Worm (Caenorhabditis elegans) whole organism, young adult: ENCODE data around the gene gpdh-2.

Source experiments
- B0035.1 ChIP-seq: sonication (generic microtip); optimal IDR thresholded peaks from 2 replicates; lab custom pipeline; 2016; ENCODE audit warnings: missing genetic modification characterization, mild to moderate bottlenecking, missing compliant biosample characterization, missing genotype, missing genetic modification reagents
- B0336.3 ChIP-seq: fragments of 200-800 bp; sonication (Bioruptor generic); IDR thresholded peaks from 2 replicates; pipeline ENCODE4 v1.3.6; 2022; ENCODE audit warnings: missing genetic modification characterization, missing compliant biosample characterization
- C17E4.6 ChIP-seq: fragments of 200-800 bp; sonication (Bioruptor generic); IDR thresholded peaks from 2 replicates; pipeline ENCODE4 v1.3.6; 2022; ENCODE audit warnings: missing genetic modification reagents, missing genetic modification characterization, missing compliant biosample characterization
- F10E7.11 ChIP-seq: sonication (generic microtip); optimal IDR thresholded peaks from 2 replicates; lab custom pipeline; 2017; ENCODE audit warnings: mild to moderate bottlenecking, missing genetic modification characterization, moderate library complexity, missing compliant biosample characterization
- F22D6.2 ChIP-seq: sonication (generic microtip); optimal IDR thresholded peaks from 2 replicates; lab custom pipeline; 2016; ENCODE audit warnings: mild to moderate bottlenecking, missing genetic modification characterization, missing compliant biosample characterization
- F33H1.4 ChIP-seq: fragments of 200-800 bp; sonication (Bioruptor generic); IDR thresholded peaks from 2 replicates; pipeline ENCODE4 v1.3.6; 2022; ENCODE audit warnings: missing genetic modification reagents, missing genetic modification characterization, missing compliant biosample characterization
- F55B11.4 ChIP-seq: sonication (generic microtip); optimal IDR thresholded peaks from 2 replicates; lab custom pipeline; 2016; ENCODE audit warnings: missing compliant biosample characterization, missing genetic modification characterization, borderline replicate concordance; ENCODE audit not compliant: insufficient read depth
- K11D2.4 ChIP-seq: fragments of 200-800 bp; sonication (Bioruptor generic); IDR thresholded peaks from 2 replicates; pipeline ENCODE4 v1.3.6; 2022; ENCODE audit warnings: missing genetic modification reagents, missing genetic modification characterization, missing compliant biosample characterization
- K12H6.12 ChIP-seq: fragments of 200-800 bp; sonication (Bioruptor generic); optimal IDR thresholded peaks from 2 replicates; lab custom pipeline; 2018; ENCODE audit warnings: mild to moderate bottlenecking, missing genetic modification characterization, missing compliant biosample characterization
- Y56A3A.18 ChIP-seq: fragments of 200-800 bp; sonication (Bioruptor generic); IDR thresholded peaks from 2 replicates; pipeline ENCODE4 v1.3.6; 2022; ENCODE audit warnings: missing genetic modification reagents, missing genetic modification characterization, missing compliant biosample characterization
- Y79H2A.3 ChIP-seq: fragments of 200-800 bp; sonication (Bioruptor generic); conservative IDR thresholded peaks from 2 replicates; pipeline ENCODE4 v1.3.6; 2022; ENCODE audit warnings: missing genetic modification reagents, missing genetic modification characterization, missing compliant biosample characterization
- aptf-2 ChIP-seq: fragments of 200-800 bp; sonication (Bioruptor generic); conservative IDR thresholded peaks from 2 replicates; pipeline ENCODE4 v1.3.6; 2022; ENCODE audit warnings: missing genetic modification reagents, missing genetic modification characterization, missing compliant biosample characterization
- aptf-3 ChIP-seq: fragments of 200-800 bp; sonication (Bioruptor generic); IDR thresholded peaks from 2 replicates; pipeline ENCODE4 v1.3.6; 2022; ENCODE audit warnings: missing genetic modification characterization, missing compliant biosample characterization
- atf-7 ChIP-seq: sonication (generic microtip); optimal IDR thresholded peaks from 2 replicates; lab custom pipeline; 2017; ENCODE audit warnings: mild to moderate bottlenecking, missing genetic modification characterization, missing compliant biosample characterization
- attf-6 ChIP-seq: fragments of 200-800 bp; sonication (Bioruptor generic); IDR thresholded peaks from 2 replicates; pipeline ENCODE4 v1.3.6; 2022; ENCODE audit warnings: missing genetic modification reagents, missing genetic modification characterization, missing compliant biosample characterization
- bed-1 ChIP-seq: fragments of 200-800 bp; sonication (Bioruptor generic); IDR thresholded peaks from 2 replicates; pipeline ENCODE4 v1.3.6; 2022; ENCODE audit warnings: missing genetic modification reagents, missing genetic modification characterization, missing compliant biosample characterization
- cebp-2 ChIP-seq: fragments of 200-800 bp; sonication (Bioruptor generic); IDR thresholded peaks from 2 replicates; pipeline ENCODE4 v1.3.6; 2022; ENCODE audit warnings: missing genetic modification characterization, missing compliant biosample characterization
- ceh-40 ChIP-seq: fragments of 200-800 bp; sonication (Bioruptor generic); IDR thresholded peaks from 2 replicates; pipeline ENCODE4 v1.3.6; 2022; ENCODE audit warnings: missing genetic modification characterization, missing compliant biosample characterization
- ceh-79 ChIP-seq: sonication (generic microtip); optimal IDR thresholded peaks from 2 replicates; lab custom pipeline; 2017; ENCODE audit warnings: mild to moderate bottlenecking, missing genetic modification characterization, missing compliant biosample characterization
- die-1 ChIP-seq: sonication (generic microtip); optimal IDR thresholded peaks from 2 replicates; lab custom pipeline; 2016; ENCODE audit warnings: missing genotype, mild to moderate bottlenecking, missing genetic modification characterization, missing compliant biosample characterization
- dpl-1 ChIP-seq: fragments of 150-350 bp; optimal IDR thresholded peaks from 2 replicates; lab custom pipeline; 2014; ENCODE audit warnings: missing biosample characterization, missing genetic modification reagents, missing genetic modification characterization
- efl-1 ChIP-seq: fragments of 150-350 bp; optimal IDR thresholded peaks from 2 replicates; lab custom pipeline; 2014; ENCODE audit warnings: missing biosample characterization, missing genetic modification reagents, missing genetic modification characterization
- him-1 ChIP-seq: sonication (generic microtip); optimal IDR thresholded peaks from 2 replicates; lab custom pipeline; 2016; ENCODE audit warnings: missing genotype, missing genetic modification reagents, missing genetic modification characterization, missing compliant biosample characterization
- lir-1 ChIP-seq: fragments of 200-800 bp; sonication (Bioruptor generic); conservative IDR thresholded peaks from 2 replicates; pipeline ENCODE4 v1.3.6; 2022; ENCODE audit warnings: missing genetic modification reagents, missing genetic modification characterization, missing compliant biosample characterization
- lsl-1 ChIP-seq: fragments of 200-800 bp; sonication (Bioruptor generic); optimal IDR thresholded peaks from 2 replicates; lab custom pipeline; 2018; ENCODE audit warnings: mild to moderate bottlenecking, missing genetic modification characterization, moderate library complexity, missing compliant biosample characterization
- lsy-27 ChIP-seq: sonication (generic microtip); optimal IDR thresholded peaks from 2 replicates; lab custom pipeline; 2017; ENCODE audit warnings: missing genetic modification characterization, mild to moderate bottlenecking, missing compliant biosample characterization, antibody characterized with exemption, missing genotype, borderline replicate concordance; ENCODE audit not compliant: insufficient read depth
- madf-6 ChIP-seq: fragments of 200-800 bp; sonication (Bioruptor generic); IDR thresholded peaks from 2 replicates; pipeline ENCODE4 v1.3.6; 2022; ENCODE audit warnings: missing genetic modification reagents, missing genetic modification characterization, missing compliant biosample characterization
- mel-28 ChIP-seq: sonication (generic microtip); optimal IDR thresholded peaks from 2 replicates; lab custom pipeline; 2016; ENCODE audit warnings: borderline replicate concordance, mild to moderate bottlenecking, missing genetic modification characterization, missing compliant biosample characterization
- mxl-1 ChIP-seq: sonication (generic microtip); optimal IDR thresholded peaks from 2 replicates; lab custom pipeline; 2016; ENCODE audit warnings: missing genetic modification characterization, missing compliant biosample characterization
- pha-4 ChIP-seq: fragments of 150-350 bp; sonication (generic microtip); optimal IDR thresholded peaks from 2 replicates; lab custom pipeline; 2014; ENCODE audit warnings: missing biosample characterization, missing genetic modification reagents, missing genetic modification characterization
- sdz-38 ChIP-seq: sonication (generic microtip); optimal IDR thresholded peaks from 2 replicates; lab custom pipeline; 2016; ENCODE audit warnings: missing genotype, missing genetic modification characterization, missing compliant biosample characterization
- snpc-1.3 ChIP-seq: sonication (generic microtip); optimal IDR thresholded peaks from 2 replicates; lab custom pipeline; 2017; ENCODE audit warnings: missing genetic modification characterization, mild to moderate bottlenecking, missing compliant biosample characterization, antibody characterized with exemption, moderate library complexity, missing genotype, missing genetic modification reagents; ENCODE audit not compliant: insufficient read depth
- snpc-3.4 ChIP-seq: sonication (generic microtip); optimal IDR thresholded peaks from 2 replicates; lab custom pipeline; 2017; ENCODE audit warnings: missing genetic modification characterization, mild to moderate bottlenecking, missing compliant biosample characterization, antibody characterized with exemption, moderate library complexity, missing genotype, missing genetic modification reagents
- ztf-6 ChIP-seq: fragments of 200-800 bp; sonication (Bioruptor generic); IDR thresholded peaks from 2 replicates; pipeline ENCODE4 v1.3.6; 2022; ENCODE audit warnings: missing genetic modification reagents, missing genetic modification characterization, missing compliant biosample characterization

The gpdh-2 gene

ce11 chrIII:9886323-9886722 lies 27.3 kb upstream of the gpdh-2 start:
- TF ChIP-seq snpc-1.3 (tag; lab: Kevin White, UChicago) (no peak), K12H6.12 (tag; lab: Kevin White, UChicago) (no peak)
- TF ChIP-seq, all 124 proteins: peak for 0

- TF ChIP-seq F33H1.4 (no peak), efl-1 (GFP tag; lab: Kevin White, UChicago) (no peak), K11D2.4 (no peak), aptf-2 (GFP tag; lab: Robert Waterston, UW) (no peak), bed-1 (GFP tag; lab: Robert Waterston, UW) (no peak), Y79H2A.3 (no peak)
These were observed 26.6 kb upstream of the gpdh-2 start for ce11 chrIII:9885609-9886008.

- TF ChIP-seq aptf-3 (GFP tag; lab: Robert Waterston, UW): no peak
- TF ChIP-seq mxl-1 (tag; lab: Kevin White, UChicago): no peak
- TF ChIP-seq ztf-6 (GFP tag; lab: Robert Waterston, UW): no peak
- TF ChIP-seq snpc-3.4 (tag; lab: Kevin White, UChicago): no peak
- TF ChIP-seq lsy-27 (tag; lab: Kevin White, UChicago): no peak
- no peak for TF ChIP-seq lir-1 (GFP tag; lab: Robert Waterston, UW)
These were observed 19.8 kb upstream of the gpdh-2 start, which contains the start of gene ZK757.2 for ce11 chrIII:9878828-9879227. Gene ZK757.2 (minus strand): TSS chrIII:9878928.

ce11 chrIII:9876951-9877350 lies 18.0 kb upstream of the gpdh-2 start, which contains the start of gene ZK757.10:
Gene ZK757.10 (plus strand): TSS chrIII:9877251.
- TF ChIP-seq sdz-38 (tag; lab: Kevin White, UChicago) (no peak), lir-1 (GFP tag; lab: Robert Waterston, UW) (no peak), efl-1 (GFP tag; lab: Kevin White, UChicago) (no peak), ceh-79 (tag; lab: Kevin White, UChicago) (no peak), B0336.3 (no peak), F55B11.4 (tag; lab: Kevin White, UChicago) (no peak), F10E7.11 (tag; lab: Kevin White, UChicago) (no peak), Y56A3A.18 (no peak)

- no peak for TF ChIP-seq die-1
- no peak for TF ChIP-seq mel-28
- no peak for TF ChIP-seq madf-6 (GFP tag; lab: Robert Waterston, UW)
- no peak for TF ChIP-seq C17E4.6
- TF ChIP-seq F22D6.2 (tag; lab: Kevin White, UChicago): no peak
- TF ChIP-seq pha-4 (tag; lab: Kevin White, UChicago): no peak
- TF ChIP-seq him-1: no peak
- no peak for TF ChIP-seq dpl-1 (GFP tag; lab: Kevin White, UChicago)
- no peak for TF ChIP-seq lsl-1 (GFP tag; lab: Kevin White, UChicago)
- no peak for TF ChIP-seq atf-7 (tag; lab: Kevin White, UChicago)
- TF ChIP-seq attf-6: no peak
These were observed 15.5 kb upstream of the gpdh-2 start for ce11 chrIII:9874515-9874914.

ce11 chrIII:9871032-9871431 lies 12.0 kb upstream of the gpdh-2 start, which contains the start of gene ZK757.1:
Gene ZK757.1 (minus strand): TSS chrIII:9871132.
- TF ChIP-seq ceh-40 (GFP tag; lab: Robert Waterston, UW): no peak
- TF ChIP-seq B0035.1: no peak
- TF ChIP-seq cebp-2 (GFP tag; lab: Robert Waterston, UW): no peak
- TF ChIP-seq snpc-1.3 (tag; lab: Kevin White, UChicago): no peak
- TF ChIP-seq, all 124 proteins: peak for 0
